Fruit fly (Drosophila melanogaster) whole organism, embryonic: ENCODE data around the gene Osi7.

Source experiments
- CG30020 ChIP-seq: fragments of 200-800 bp; optimal IDR thresholded peaks from 2 replicates; lab custom pipeline; 2019; ENCODE audit warnings: missing biosample characterization, mild to moderate bottlenecking, missing genetic modification characterization, moderate library complexity
- CG4820 ChIP-seq: fragments of 200-800 bp; sonication (Bioruptor generic); optimal IDR thresholded peaks from 3 replicates; lab custom pipeline; 2016; ENCODE audit warnings: missing biosample characterization, missing genetic modification characterization
- Dip2 ChIP-seq: fragments of 200-800 bp; sonication (Bioruptor generic); IDR thresholded peaks from 2 replicates; pipeline ENCODE4 v1.3.6; 2022; ENCODE audit warnings: missing biosample characterization, missing genetic modification characterization
- Hmr ChIP-seq: fragments of 200-800 bp; sonication (Bioruptor generic); optimal IDR thresholded peaks from 3 replicates; lab custom pipeline; 2017; ENCODE audit warnings: mild to moderate bottlenecking, missing biosample characterization, missing genetic modification reagents, missing genetic modification characterization
- fru ChIP-seq: fragments of >200 bp; optimal IDR thresholded peaks from 2 replicates; lab custom pipeline; 2017

- no peak for TF ChIP-seq fru (lab: Kevin White, UChicago)
- no peak for TF ChIP-seq Dip2 (GFP tag; lab: Robert Waterston, UW)
- TF ChIP-seq Hmr (GFP tag; lab: Kevin White, UChicago) = no peak
- no peak for TF ChIP-seq CG4820
- TF ChIP-seq CG30020 (tag; lab: Kevin White, UChicago) = no peak
Observed at dm6 chr3R:6297164-6297563, 48.4 kb downstream of the Osi7 start.
